Worm (Caenorhabditis elegans) whole organism, mixed stage, embryonic: ENCODE measurements around the gene fntb-1.

Experiments
- mep-1 ChIP-seq: fragments of 150-350 bp; optimal IDR thresholded peaks from 2 replicates; lab custom pipeline; 2017; ENCODE audit warnings: missing biosample characterization, missing genetic modification reagents, missing genetic modification characterization, inconsistent platforms
- pha-4 ChIP-seq: fragments of 150-350 bp; optimal IDR thresholded peaks from 2 replicates; lab custom pipeline; 2018; ENCODE audit warnings: missing biosample characterization, missing genetic modification reagents, missing genetic modification characterization
- unc-62 ChIP-seq: fragments of 150-350 bp; optimal IDR thresholded peaks from 2 replicates; lab custom pipeline; 2014; ENCODE audit warnings: missing biosample characterization, missing genetic modification reagents, missing genetic modification characterization

DNA sequence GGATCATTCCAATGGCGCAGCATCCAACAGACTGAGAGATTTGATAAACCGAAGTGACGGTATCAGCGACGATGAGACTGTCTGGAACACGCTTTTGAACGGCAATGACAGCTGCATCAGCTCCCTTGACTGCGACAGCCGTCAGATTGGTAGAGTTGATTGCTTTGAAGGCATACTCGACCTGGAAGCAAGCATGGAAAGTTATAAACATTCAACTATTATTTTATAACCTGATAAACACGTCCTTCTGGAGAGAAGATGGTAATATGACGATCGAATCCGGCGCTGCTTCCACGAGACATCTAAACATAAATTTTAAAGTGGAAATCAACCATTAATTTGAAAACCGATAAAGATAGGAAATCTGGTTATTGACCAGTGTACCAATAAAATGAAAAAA, 25.1 kb upstream of the fntb-1 start, which contains the start of gene pas-1:
- TF ChIP-seq pha-4 (tag; lab: Kevin White, UChicago): no peak
- no peak for TF ChIP-seq unc-62 (GFP tag; lab: Kevin White, UChicago)
- no peak for TF ChIP-seq mep-1
